Worm (Caenorhabditis elegans) whole organism, L1 larva: ENCODE measurements around the gene lec-5.

Source experiments
- C04F5.9 ChIP-seq: sonication (generic microtip); optimal IDR thresholded peaks from 2 replicates; lab custom pipeline; 2016; ENCODE audit warnings: missing genetic modification characterization, missing compliant biosample characterization
- C16A3.4 ChIP-seq: fragments of 150-350 bp; optimal IDR thresholded peaks from 2 replicates; lab custom pipeline; 2014; ENCODE audit warnings: missing biosample characterization, missing genetic modification characterization
- C34B4.2 ChIP-seq: sonication (generic microtip); optimal IDR thresholded peaks from 2 replicates; lab custom pipeline; 2017; ENCODE audit warnings: mild to moderate bottlenecking, missing genetic modification characterization, missing compliant biosample characterization
- F16B12.6 ChIP-seq: fragments of 150-350 bp; optimal IDR thresholded peaks from 2 replicates; lab custom pipeline; 2014; ENCODE audit warnings: missing biosample characterization, missing genetic modification characterization
- aly-2 ChIP-seq: fragments of 150-350 bp; optimal IDR thresholded peaks from 2 replicates; lab custom pipeline; 2014; ENCODE audit warnings: missing biosample characterization, missing genetic modification characterization
- ama-1 ChIP-seq: fragments of 150-350 bp; optimal IDR thresholded peaks from 2 replicates; lab custom pipeline; 2014
- ceh-63 ChIP-seq: fragments of 200-800 bp; sonication (Bioruptor generic); optimal IDR thresholded peaks from 2 replicates; lab custom pipeline; 2018; ENCODE audit warnings: mild to moderate bottlenecking, missing genetic modification characterization, missing compliant biosample characterization
- ceh-82 ChIP-seq, 3 experiments: fragments of 150-350 bp in 1 of 3; sonication (generic microtip) in 2 of 3; optimal IDR thresholded peaks; 2 replicates each; lab custom pipeline; 2014 to 2017; ENCODE audit warnings: missing biosample characterization in 3 of 3, missing genetic modification characterization in 3 of 3
- ceh-88 ChIP-seq: fragments of 200-800 bp; sonication (Bioruptor generic); IDR thresholded peaks from 2 replicates; pipeline ENCODE4 v1.3.6; 2022; ENCODE audit warnings: missing genetic modification characterization, missing compliant biosample characterization
- ces-1 ChIP-seq: fragments of 150-350 bp; optimal IDR thresholded peaks from 2 replicates; lab custom pipeline; 2014; ENCODE audit warnings: missing biosample characterization, missing genetic modification reagents, missing genetic modification characterization
- dpl-1 ChIP-seq, 3 experiments: fragments of 150-350 bp in 2 of 3; sonication (generic microtip) in 1 of 3; optimal IDR thresholded peaks; 2 replicates each; lab custom pipeline; 2014 to 2017; ENCODE audit warnings: missing biosample characterization in 3 of 3, missing genetic modification characterization in 3 of 3, missing genetic modification reagents in 3 of 3
- efl-1 ChIP-seq, 4 experiments: fragments of 150-350 bp; optimal IDR thresholded peaks in 3 of 4; peaks in 1 of 4; 1 replicate in 1 of 4; 2 replicates in 3 of 4; lab custom pipeline; 2014; ENCODE audit warnings: missing biosample characterization in 2 of 4, missing genetic modification characterization in 2 of 4, missing genetic modification reagents in 2 of 4
- efl-3 ChIP-seq: fragments of 200-800 bp; sonication (Bioruptor generic); optimal IDR thresholded peaks from 2 replicates; lab custom pipeline; 2018; ENCODE audit warnings: mild to moderate bottlenecking, missing genetic modification characterization, missing compliant biosample characterization
- egl-13 ChIP-seq: sonication (generic microtip); optimal IDR thresholded peaks from 2 replicates; lab custom pipeline; 2016; ENCODE audit warnings: missing genotype, missing genetic modification reagents, missing genetic modification characterization, missing compliant biosample characterization
- elt-3 ChIP-seq, 6 experiments: fragments of 150-350 bp in 1 of 6; sonication (generic microtip); optimal IDR thresholded peaks; 2 replicates each; lab custom pipeline; 2017 to 2018; ENCODE audit warnings: missing biosample characterization in 6 of 6, missing genetic modification characterization in 6 of 6, inconsistent platforms in 1 of 6
- ets-5 ChIP-seq: fragments of 200-800 bp; sonication (Bioruptor generic); IDR thresholded peaks from 2 replicates; pipeline ENCODE4 v1.3.6; 2022; ENCODE audit warnings: missing genetic modification characterization, missing compliant biosample characterization
- fkh-4 ChIP-seq: sonication (generic microtip); optimal IDR thresholded peaks from 2 replicates; lab custom pipeline; 2016; ENCODE audit warnings: missing compliant biosample characterization, missing genetic modification characterization, borderline replicate concordance
- grh-1 ChIP-seq: fragments of 200-800 bp; sonication (Bioruptor generic); IDR thresholded peaks from 2 replicates; pipeline ENCODE4 v1.3.6; 2022; ENCODE audit warnings: missing genetic modification reagents, missing genetic modification characterization, missing compliant biosample characterization
- irx-1 ChIP-seq: sonication (generic microtip); optimal IDR thresholded peaks from 2 replicates; lab custom pipeline; 2016; ENCODE audit warnings: missing genetic modification characterization, missing compliant biosample characterization
- jun-1 ChIP-seq: fragments of 150-350 bp; optimal IDR thresholded peaks from 2 replicates; lab custom pipeline; 2014; ENCODE audit warnings: missing biosample characterization, missing genetic modification reagents, missing genetic modification characterization
- lin-14 ChIP-seq: fragments of 200-800 bp; sonication (Bioruptor generic); optimal IDR thresholded peaks from 2 replicates; lab custom pipeline; 2018; ENCODE audit warnings: mild to moderate bottlenecking, missing genetic modification characterization, moderate library complexity, missing compliant biosample characterization
- lin-35 ChIP-seq, 2 experiments: fragments of 150-350 bp; optimal IDR thresholded peaks; 2 replicates each; lab custom pipeline; 2014; ENCODE audit warnings: missing biosample characterization in 2 of 2, missing genetic modification characterization in 2 of 2, missing genetic modification reagents in 2 of 2
- lsy-2 ChIP-seq, 2 experiments: fragments of 150-350 bp; optimal IDR thresholded peaks; 2 replicates each; lab custom pipeline; 2014; ENCODE audit warnings: missing biosample characterization in 2 of 2, missing genetic modification characterization in 2 of 2
- mef-2 ChIP-seq: fragments of 150-350 bp; optimal IDR thresholded peaks from 2 replicates; lab custom pipeline; 2014; ENCODE audit warnings: missing biosample characterization, missing genetic modification characterization
- mep-1 ChIP-seq: fragments of 150-350 bp; optimal IDR thresholded peaks from 2 replicates; lab custom pipeline; 2014; ENCODE audit warnings: missing biosample characterization, missing genetic modification characterization
- nhr-12 ChIP-seq: sonication (generic microtip); optimal IDR thresholded peaks from 2 replicates; lab custom pipeline; 2017; ENCODE audit warnings: missing biosample characterization, missing genetic modification characterization
- nhr-19 ChIP-seq: fragments of 200-800 bp; sonication (Bioruptor generic); conservative IDR thresholded peaks from 2 replicates; pipeline ENCODE4 v1.3.6; 2022; ENCODE audit warnings: missing genetic modification characterization, missing compliant biosample characterization
- nhr-20 ChIP-seq: sonication (generic microtip); optimal IDR thresholded peaks from 2 replicates; lab custom pipeline; 2016; ENCODE audit warnings: mild to moderate bottlenecking, missing genetic modification characterization, missing compliant biosample characterization
- nhr-237 ChIP-seq: fragments of 150-350 bp; optimal IDR thresholded peaks from 2 replicates; lab custom pipeline; 2014; ENCODE audit warnings: missing biosample characterization, missing genetic modification characterization
- nhr-47 ChIP-seq: sonication (generic microtip); optimal IDR thresholded peaks from 2 replicates; lab custom pipeline; 2016; ENCODE audit warnings: mild to moderate bottlenecking, missing genetic modification characterization, moderate library complexity, missing compliant biosample characterization
- nhr-77 ChIP-seq: fragments of 150-350 bp; optimal IDR thresholded peaks from 2 replicates; lab custom pipeline; 2014; ENCODE audit warnings: missing biosample characterization, missing genetic modification characterization
- nhr-85 ChIP-seq: sonication (generic microtip); peaks from one replicate; lab custom pipeline; 2016; ENCODE audit warnings: missing genetic modification characterization, inconsistent platforms, missing compliant biosample characterization
- pag-3 ChIP-seq: sonication (generic microtip); optimal IDR thresholded peaks from 2 replicates; lab custom pipeline; 2017; ENCODE audit warnings: missing genetic modification characterization, mild to moderate bottlenecking, missing compliant biosample characterization, antibody characterized with exemption, borderline replicate concordance; ENCODE audit not compliant: insufficient read depth
- pax-3 ChIP-seq: fragments of 200-800 bp; sonication (Bioruptor generic); optimal IDR thresholded peaks from 2 replicates; lab custom pipeline; 2018; ENCODE audit warnings: mild to moderate bottlenecking, missing genetic modification characterization, moderate library complexity, missing compliant biosample characterization
- pqm-1 ChIP-seq: sonication (generic microtip); optimal IDR thresholded peaks from 3 replicates; lab custom pipeline; 2017; ENCODE audit warnings: missing biosample characterization, missing genetic modification characterization
- rnt-1 ChIP-seq: sonication (generic microtip); optimal IDR thresholded peaks from 2 replicates; lab custom pipeline; 2016; ENCODE audit warnings: mild to moderate bottlenecking, missing genetic modification characterization, moderate library complexity, missing compliant biosample characterization
- snpc-4 ChIP-seq: fragments of 150-350 bp; optimal IDR thresholded peaks from 2 replicates; lab custom pipeline; 2014; ENCODE audit warnings: missing biosample characterization, missing genetic modification characterization
- snu-23 ChIP-seq: sonication (generic microtip); optimal IDR thresholded peaks from 2 replicates; lab custom pipeline; 2016; ENCODE audit warnings: missing genetic modification characterization, missing compliant biosample characterization
- sox-4 ChIP-seq: sonication (generic microtip); optimal IDR thresholded peaks from 2 replicates; lab custom pipeline; 2016; ENCODE audit warnings: missing genetic modification characterization, missing compliant biosample characterization
- sptf-1 ChIP-seq: fragments of 150-350 bp; optimal IDR thresholded peaks from 2 replicates; lab custom pipeline; 2014; ENCODE audit warnings: missing biosample characterization, missing genetic modification characterization
- swsn-7 ChIP-seq: sonication (generic microtip); optimal IDR thresholded peaks from 2 replicates; lab custom pipeline; 2016; ENCODE audit warnings: missing genetic modification characterization, missing compliant biosample characterization
- unc-130 ChIP-seq: fragments of 150-350 bp; optimal IDR thresholded peaks from 2 replicates; lab custom pipeline; 2017; ENCODE audit warnings: missing biosample characterization, missing genetic modification characterization, inconsistent platforms
- unc-62 ChIP-seq: fragments of 150-350 bp; optimal IDR thresholded peaks from 2 replicates; lab custom pipeline; 2014; ENCODE audit warnings: missing biosample characterization, missing genetic modification reagents, missing genetic modification characterization
- unc-86 ChIP-seq: sonication (generic microtip); optimal IDR thresholded peaks from 2 replicates; lab custom pipeline; 2016; ENCODE audit warnings: missing genetic modification characterization, missing compliant biosample characterization
- vab-15 ChIP-seq: sonication (generic microtip); optimal IDR thresholded peaks from 2 replicates; lab custom pipeline; 2017; ENCODE audit warnings: missing genotype, mild to moderate bottlenecking, missing genetic modification characterization, missing compliant biosample characterization
- xbp-1 ChIP-seq: sonication (generic microtip); optimal IDR thresholded peaks from 2 replicates; lab custom pipeline; 2016; ENCODE audit warnings: missing genetic modification characterization, missing compliant biosample characterization
- zag-1 ChIP-seq: fragments of 150-350 bp; optimal IDR thresholded peaks from 2 replicates; lab custom pipeline; 2014; ENCODE audit warnings: missing biosample characterization, missing genetic modification characterization
- ztf-11 ChIP-seq, 2 experiments: sonication (generic microtip); optimal IDR thresholded peaks; 2 replicates each; lab custom pipeline; 2016 to 2017; ENCODE audit warnings: missing genetic modification characterization in 2 of 2, missing biosample characterization in 1 of 2, missing compliant biosample characterization in 1 of 2

The lec-5 gene

DNA sequence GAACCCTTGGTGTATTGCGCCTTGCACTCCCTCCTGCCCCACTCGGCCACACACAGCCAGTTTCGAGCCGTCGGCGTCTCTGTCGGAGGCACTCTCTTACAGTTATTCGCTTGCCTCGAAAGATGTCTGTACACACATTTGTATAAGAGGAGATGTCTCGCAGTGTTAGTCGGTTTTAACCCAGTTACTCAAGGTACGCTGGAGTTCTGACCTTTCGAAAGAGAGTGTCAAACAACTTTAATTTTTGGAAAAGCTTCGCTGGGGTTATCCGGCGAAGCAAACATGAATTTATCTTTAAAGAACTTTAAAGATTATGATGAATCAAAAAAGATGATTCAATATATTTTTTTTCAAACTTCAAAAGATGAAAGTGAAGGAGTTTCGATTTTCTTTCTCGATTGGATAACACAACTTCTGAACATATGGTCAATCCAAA is 3.8 kb upstream of the lec-5 start (continued):
- TF ChIP-seq zag-1 (tag; lab: Kevin White, UChicago) (peak; percentile 99), nhr-237 (tag; lab: Kevin White, UChicago) (peak; percentile 98), C04F5.9 (tag; lab: Kevin White, UChicago) (peak; percentile 98), mef-2 (tag; lab: Kevin White, UChicago) (peak; percentile 93), sox-4 (tag; lab: Kevin White, UChicago) (peak; percentile 99), efl-3 (GFP tag; lab: Kevin White, UChicago) (peak; percentile 90), ama-1 (lab: Kevin White, UChicago) (peak; percentile 100), jun-1 (tag; lab: Kevin White, UChicago) (peak; percentile 98), ztf-11 (tag; optimal IDR thresholded peaks at IDR 0.05; lab: Kevin White, UChicago) (peak; percentile 93 to 98), fkh-4 (tag; lab: Kevin White, UChicago) (peak; percentile 94), lsy-2 (tag; optimal IDR thresholded peaks at IDR 0.05; lab: Kevin White, UChicago) (peak; percentile 96 to 97), nhr-85 (tag; lab: Kevin White, UChicago) (peak; percentile 100), nhr-47 (peak; percentile 100), nhr-77 (tag; lab: Kevin White, UChicago) (peak; percentile 99), ceh-63 (GFP tag; lab: Kevin White, UChicago) (peak; percentile 96), pag-3 (tag; lab: Kevin White, UChicago) (peak; percentile 79), egl-13 (tag; lab: Kevin White, UChicago) (peak; percentile 99), nhr-19 (GFP tag; lab: Robert Waterston, UW) (peak; percentile 99), nhr-20 (tag; lab: Kevin White, UChicago) (peak; percentile 100)

- no peak for TF ChIP-seq unc-62 (GFP tag; lab: Kevin White, UChicago)
- TF ChIP-seq nhr-19 (GFP tag; lab: Robert Waterston, UW): no peak
- no peak for TF ChIP-seq jun-1 (tag; lab: Kevin White, UChicago)
- TF ChIP-seq lin-14 (GFP tag; lab: Kevin White, UChicago): no peak
- no peak for TF ChIP-seq ceh-63 (GFP tag; lab: Kevin White, UChicago)
- no peak for TF ChIP-seq swsn-7
- TF ChIP-seq ets-5 (GFP tag; lab: Robert Waterston, UW): no peak
- no peak for TF ChIP-seq irx-1 (tag; lab: Kevin White, UChicago)
- TF ChIP-seq grh-1 (GFP tag; lab: Robert Waterston, UW): no peak
- no peak for TF ChIP-seq aly-2 (tag; lab: Kevin White, UChicago)
- no peak for TF ChIP-seq snu-23 (GFP tag; lab: Kevin White, UChicago)
- no peak for TF ChIP-seq nhr-85 (tag; lab: Kevin White, UChicago)
- no peak for TF ChIP-seq pax-3 (tag; lab: Kevin White, UChicago)
- no peak for TF ChIP-seq sptf-1 (tag; lab: Kevin White, UChicago)
- TF ChIP-seq ceh-88: no peak
- no peak for TF ChIP-seq C04F5.9 (tag; lab: Kevin White, UChicago)
- no peak for TF ChIP-seq efl-1 (optimal IDR thresholded peaks at IDR 0.05; lab: Kevin White, UChicago)
- TF ChIP-seq efl-1 (GFP tag; optimal IDR thresholded peaks at IDR 0.05 in 1 of 2; lab: Kevin White, UChicago): no peak
- no peak for TF ChIP-seq C34B4.2
- TF ChIP-seq dpl-1 (GFP tag; optimal IDR thresholded peaks at IDR 0.05; lab: Kevin White, UChicago): no peak
- TF ChIP-seq pqm-1: no peak
These were observed 963 bp upstream of the lec-5 start, which contains the start of gene nep-25 for ce11 chrII:5841866-5842265. Gene nep-25, plus strand, starts transcription at chrII:5842240.

ce11 chrII:5839227-5839626 is 1.7 kb downstream of the lec-5 start, which contains the start of gene ZK1248.19:
Gene ZK1248.19, minus strand, starts transcription at chrII:5839414.
- peak; percentile 54 for TF ChIP-seq C16A3.4
- TF ChIP-seq rnt-1 (tag; lab: Kevin White, UChicago): peak; percentile 56
- TF ChIP-seq elt-3 (tag; optimal IDR thresholded peaks at IDR 0.05; lab: Kevin White, UChicago): peak in 1 of 6 experiments; percentile 4
- TF ChIP-seq nhr-77 (tag; lab: Kevin White, UChicago): no peak
- TF ChIP-seq ces-1 (GFP tag; lab: Kevin White, UChicago): no peak
- TF ChIP-seq lsy-2 (tag; optimal IDR thresholded peaks at IDR 0.05; lab: Kevin White, UChicago): peak; percentile 42 to 58
- peak; percentile 5 to 49 (median 31) for TF ChIP-seq dpl-1 (GFP tag; optimal IDR thresholded peaks at IDR 0.05; lab: Kevin White, UChicago)
- TF ChIP-seq nhr-12 (tag; lab: Kevin White, UChicago): no peak
- peak; percentile 16 for TF ChIP-seq mep-1 (tag; lab: Kevin White, UChicago)
- peak; percentile 88 for TF ChIP-seq F16B12.6 (tag; lab: Kevin White, UChicago)
- peak; percentile 0 for TF ChIP-seq snpc-4 (tag; lab: Kevin White, UChicago)
- TF ChIP-seq pax-3 (tag; lab: Kevin White, UChicago): no peak
- TF ChIP-seq lin-35 (GFP tag; optimal IDR thresholded peaks at IDR 0.05; lab: Kevin White, UChicago): peak in 1 of 2 experiments; percentile 39
- peak; percentile 39 for TF ChIP-seq nhr-20 (tag; lab: Kevin White, UChicago)
- peak; percentile 13 for TF ChIP-seq lin-14 (GFP tag; lab: Kevin White, UChicago)
- TF ChIP-seq xbp-1 (tag; lab: Kevin White, UChicago): peak; percentile 15
- TF ChIP-seq nhr-85 (tag; lab: Kevin White, UChicago): peak; percentile 9
- TF ChIP-seq vab-15 (tag; lab: Kevin White, UChicago): no peak
- TF ChIP-seq unc-130 (tag; lab: Kevin White, UChicago): peak; percentile 32
- peak; percentile 17 for TF ChIP-seq swsn-7
- no peak for TF ChIP-seq unc-86 (tag; lab: Kevin White, UChicago)
- TF ChIP-seq ceh-82 (tag; optimal IDR thresholded peaks at IDR 0.05; lab: Kevin White, UChicago): peak in 1 of 3 experiments; percentile 13
